Worm (Caenorhabditis elegans) whole organism, L1 larva: ENCODE results near the gene T27D12.1.

Experiments used
- alr-1 ChIP-seq: fragments of 200-800 bp; sonication (Bioruptor generic); optimal IDR thresholded peaks from 2 replicates; lab custom pipeline; 2018; ENCODE audit warnings: borderline replicate concordance, mild to moderate bottlenecking, missing genetic modification characterization, missing compliant biosample characterization
- ceh-90 ChIP-seq: sonication (generic microtip); optimal IDR thresholded peaks from 2 replicates; lab custom pipeline; 2016; ENCODE audit warnings: missing genetic modification characterization, missing compliant biosample characterization
- ces-1 ChIP-seq: fragments of 150-350 bp; optimal IDR thresholded peaks from 2 replicates; lab custom pipeline; 2014; ENCODE audit warnings: missing biosample characterization, missing genetic modification reagents, missing genetic modification characterization
- dpl-1 ChIP-seq, 3 experiments: fragments of 150-350 bp in 2 of 3; sonication (generic microtip) in 1 of 3; optimal IDR thresholded peaks; 2 replicates each; lab custom pipeline; 2014 to 2017; ENCODE audit warnings: missing biosample characterization in 3 of 3, missing genetic modification characterization in 3 of 3, missing genetic modification reagents in 3 of 3
- jun-1 ChIP-seq: fragments of 150-350 bp; optimal IDR thresholded peaks from 2 replicates; lab custom pipeline; 2014; ENCODE audit warnings: missing biosample characterization, missing genetic modification reagents, missing genetic modification characterization
- lsy-2 ChIP-seq, 2 experiments: fragments of 150-350 bp; optimal IDR thresholded peaks; 2 replicates each; lab custom pipeline; 2014; ENCODE audit warnings: missing biosample characterization in 2 of 2, missing genetic modification characterization in 2 of 2
- nhr-77 ChIP-seq: fragments of 150-350 bp; optimal IDR thresholded peaks from 2 replicates; lab custom pipeline; 2014; ENCODE audit warnings: missing biosample characterization, missing genetic modification characterization
- nhr-90 ChIP-seq: sonication (generic microtip); optimal IDR thresholded peaks from 2 replicates; lab custom pipeline; 2016; ENCODE audit warnings: mild to moderate bottlenecking, missing genetic modification characterization, missing compliant biosample characterization; ENCODE audit not compliant: poor library complexity
- pqm-1 ChIP-seq: sonication (generic microtip); optimal IDR thresholded peaks from 3 replicates; lab custom pipeline; 2017; ENCODE audit warnings: missing biosample characterization, missing genetic modification characterization
- snpc-4 ChIP-seq: fragments of 150-350 bp; optimal IDR thresholded peaks from 2 replicates; lab custom pipeline; 2014; ENCODE audit warnings: missing biosample characterization, missing genetic modification characterization
- swsn-7 ChIP-seq: sonication (generic microtip); optimal IDR thresholded peaks from 2 replicates; lab custom pipeline; 2016; ENCODE audit warnings: missing genetic modification characterization, missing compliant biosample characterization
- unc-62 ChIP-seq: fragments of 150-350 bp; optimal IDR thresholded peaks from 2 replicates; lab custom pipeline; 2014; ENCODE audit warnings: missing biosample characterization, missing genetic modification reagents, missing genetic modification characterization
- zag-1 ChIP-seq: fragments of 150-350 bp; optimal IDR thresholded peaks from 2 replicates; lab custom pipeline; 2014; ENCODE audit warnings: missing biosample characterization, missing genetic modification characterization
- ztf-11 ChIP-seq, 2 experiments: sonication (generic microtip); optimal IDR thresholded peaks; 2 replicates each; lab custom pipeline; 2016 to 2017; ENCODE audit warnings: missing genetic modification characterization in 2 of 2, missing biosample characterization in 1 of 2, missing compliant biosample characterization in 1 of 2

DNA sequence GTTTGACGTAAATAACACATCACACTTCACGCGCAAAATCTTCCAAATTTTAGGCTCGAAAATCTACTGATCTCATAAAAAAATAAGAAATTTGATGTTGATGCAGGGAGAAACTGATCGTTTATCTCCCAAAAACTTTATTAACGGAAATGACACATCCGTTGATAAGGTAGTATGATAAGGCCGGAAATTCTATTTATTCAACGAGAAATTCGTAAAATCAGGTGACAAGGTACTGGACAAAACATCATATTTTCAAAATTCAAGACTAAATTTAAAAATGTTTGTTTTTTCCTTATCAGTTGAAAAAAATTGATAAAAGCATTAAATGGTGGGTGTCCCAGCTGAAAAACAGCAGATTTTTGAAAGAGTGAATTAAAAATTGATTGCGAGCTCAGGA is 17.4 kb downstream of the T27D12.1 start:
- TF ChIP-seq unc-62 (GFP tag; lab: Kevin White, UChicago) (no peak), pqm-1 (tag; lab: Kevin White, UChicago) (no peak), swsn-7 (no peak), ces-1 (no peak), nhr-77 (tag; lab: Kevin White, UChicago) (no peak), alr-1 (tag; lab: Kevin White, UChicago) (no peak), snpc-4 (tag; lab: Kevin White, UChicago) (no peak), nhr-90 (no peak), jun-1 (no peak), dpl-1 (GFP tag; optimal IDR thresholded peaks at IDR 0.05; lab: Kevin White, UChicago) (no peak), ztf-11 (tag; optimal IDR thresholded peaks at IDR 0.05; lab: Kevin White, UChicago) (no peak), ceh-90 (tag; lab: Kevin White, UChicago) (no peak), zag-1 (tag; lab: Kevin White, UChicago) (no peak), lsy-2 (tag; optimal IDR thresholded peaks at IDR 0.05; lab: Kevin White, UChicago) (no peak)
